Fruit fly (Drosophila melanogaster) whole organism, embryonic: ENCODE data around the gene awd.

ENCODE experiments used
- ATbp ChIP-seq: fragments of 200-800 bp; sonication (Bioruptor generic); optimal IDR thresholded peaks from 2 replicates; lab custom pipeline; 2017; ENCODE audit warnings: missing biosample characterization, mild to moderate bottlenecking, missing genetic modification characterization, missing genetic modification reagents
- Adf1 ChIP-seq: fragments of 200-800 bp; sonication (Bioruptor generic); IDR thresholded peaks from 2 replicates; pipeline ENCODE4 v1.3.6; 2022; ENCODE audit warnings: missing biosample characterization, missing genetic modification characterization
- Atf6 ChIP-seq: fragments of 200-800 bp; sonication (Bioruptor generic); IDR thresholded peaks from 2 replicates; pipeline ENCODE4 v1.3.6; 2022; ENCODE audit warnings: missing biosample characterization, missing genetic modification characterization
- Blimp-1 ChIP-seq: fragments of 200-800 bp; sonication (Bioruptor generic); optimal IDR thresholded peaks from 3 replicates; lab custom pipeline; 2018; ENCODE audit warnings: missing biosample characterization, missing genetic modification characterization, mild to moderate bottlenecking, moderate library complexity, missing genetic modification reagents
- CG10274 ChIP-seq: fragments of 200-800 bp; sonication (Bioruptor generic); optimal IDR thresholded peaks from 3 replicates; lab custom pipeline; 2017; ENCODE audit warnings: missing biosample characterization, mild to moderate bottlenecking, missing genetic modification characterization
- CG1603 ChIP-seq: fragments of 200-800 bp; sonication (Bioruptor generic); optimal IDR thresholded peaks from 2 replicates; lab custom pipeline; 2019; ENCODE audit warnings: missing biosample characterization, mild to moderate bottlenecking, missing genetic modification characterization, moderate library complexity
- CG17361 ChIP-seq: fragments of 200-800 bp; sonication (Bioruptor generic); IDR thresholded peaks from 3 replicates; pipeline ENCODE4 v1.3.6; 2022; ENCODE audit warnings: missing biosample characterization, missing genetic modification characterization
- CG17385 ChIP-seq: fragments of 200-800 bp; sonication (Bioruptor generic); optimal IDR thresholded peaks from 3 replicates; lab custom pipeline; 2018; ENCODE audit warnings: missing biosample characterization, mild to moderate bottlenecking, missing genetic modification characterization
- CG2712 ChIP-seq: fragments of 200-800 bp; optimal IDR thresholded peaks from 3 replicates; lab custom pipeline; 2019; ENCODE audit warnings: missing biosample characterization, mild to moderate bottlenecking, missing genetic modification characterization, moderate library complexity
- CG30403 ChIP-seq: fragments of 200-800 bp; sonication (Bioruptor generic); optimal IDR thresholded peaks from 3 replicates; lab custom pipeline; 2016; ENCODE audit warnings: missing biosample characterization, missing genetic modification characterization
- CG3163 ChIP-seq: fragments of 200-800 bp; sonication (Bioruptor generic); optimal IDR thresholded peaks from 3 replicates; lab custom pipeline; 2016; ENCODE audit warnings: missing biosample characterization, missing genetic modification characterization
- CG3281 ChIP-seq: fragments of 200-800 bp; sonication (Bioruptor generic); optimal IDR thresholded peaks from 3 replicates; lab custom pipeline; 2017; ENCODE audit warnings: missing biosample characterization, mild to moderate bottlenecking, missing genetic modification characterization
- CG6654 ChIP-seq: fragments of 200-800 bp; sonication (Bioruptor generic); optimal IDR thresholded peaks from 2 replicates; lab custom pipeline; 2017; ENCODE audit warnings: missing biosample characterization, mild to moderate bottlenecking, missing genetic modification characterization
- CG7839 ChIP-seq: fragments of 200-800 bp; sonication (Bioruptor generic); optimal IDR thresholded peaks from 3 replicates; lab custom pipeline; 2018; ENCODE audit warnings: missing biosample characterization, mild to moderate bottlenecking, missing genetic modification characterization, moderate library complexity
- CoRest ChIP-seq: fragments of 200-800 bp; sonication (Bioruptor generic); optimal IDR thresholded peaks from 3 replicates; lab custom pipeline; 2018; ENCODE audit warnings: missing biosample characterization, mild to moderate bottlenecking, missing genetic modification characterization, moderate library complexity
- D19B ChIP-seq: fragments of 200-800 bp; sonication (Bioruptor generic); optimal IDR thresholded peaks from 2 replicates; lab custom pipeline; 2017; ENCODE audit warnings: missing biosample characterization, mild to moderate bottlenecking, missing genetic modification characterization
- Mad ChIP-seq: fragments of 200-800 bp; sonication (Bioruptor generic); optimal IDR thresholded peaks from 2 replicates; lab custom pipeline; 2016; ENCODE audit warnings: missing biosample characterization, missing genetic modification characterization
- Med ChIP-seq: fragments of 200-800 bp; sonication (Bioruptor generic); peaks from one replicate; lab custom pipeline; 2016; ENCODE audit warnings: missing biosample characterization, missing genetic modification characterization, mild to moderate bottlenecking, inconsistent platforms, moderate library complexity
- Oli ChIP-seq: fragments of 200-800 bp; sonication (Bioruptor generic); optimal IDR thresholded peaks from 2 replicates; lab custom pipeline; 2018; ENCODE audit warnings: missing biosample characterization, mild to moderate bottlenecking, missing genetic modification characterization, moderate library complexity
- Ptx1 ChIP-seq: fragments of 200-800 bp; sonication (Bioruptor generic); IDR thresholded peaks from 2 replicates; pipeline ENCODE4 v1.3.6; 2022; ENCODE audit warnings: missing biosample characterization, missing genetic modification characterization
- Sox102F ChIP-seq: fragments of 200-800 bp; sonication (Bioruptor generic); optimal IDR thresholded peaks from 2 replicates; lab custom pipeline; 2018; ENCODE audit warnings: missing biosample characterization, mild to moderate bottlenecking, missing genetic modification characterization, moderate library complexity
- Ssrp ChIP-seq: fragments of 200-800 bp; sonication (Bioruptor generic); optimal IDR thresholded peaks from 2 replicates; lab custom pipeline; 2018; ENCODE audit warnings: missing biosample characterization, mild to moderate bottlenecking, missing genetic modification characterization, moderate library complexity
- Taf1 ChIP-seq: fragments of 200-800 bp; sonication (Bioruptor generic); IDR thresholded peaks from 2 replicates; pipeline ENCODE4 v1.3.6; 2022; ENCODE audit warnings: missing biosample characterization, missing genetic modification characterization
- Xbp1 ChIP-seq: fragments of 200-800 bp; sonication (Bioruptor generic); optimal IDR thresholded peaks from 3 replicates; lab custom pipeline; 2016; ENCODE audit warnings: missing biosample characterization, mild to moderate bottlenecking, missing genetic modification characterization
- abd-A ChIP-seq: fragments of 200-800 bp; sonication (Bioruptor generic); optimal IDR thresholded peaks from 3 replicates; lab custom pipeline; 2019; ENCODE audit warnings: missing biosample characterization, mild to moderate bottlenecking, missing genetic modification characterization, moderate library complexity
- bowl ChIP-seq: fragments of 200-800 bp; sonication (Bioruptor generic); IDR thresholded peaks from 2 replicates; pipeline ENCODE4 v1.3.6; 2022; ENCODE audit warnings: missing biosample characterization, missing genetic modification characterization
- bsh ChIP-seq, 2 experiments: fragments of 200-800 bp; sonication (Bioruptor generic); optimal IDR thresholded peaks; 2 replicates each; lab custom pipeline; 2017 to 2018; ENCODE audit warnings: mild to moderate bottlenecking in 2 of 2, missing biosample characterization in 2 of 2, missing genetic modification characterization in 2 of 2, moderate library complexity in 1 of 2
- chinmo ChIP-seq: fragments of 200-800 bp; sonication (Bioruptor generic); IDR thresholded peaks from 4 replicates; pipeline ENCODE4 v1.3.6; 2022; ENCODE audit warnings: missing biosample characterization, missing genetic modification characterization; ENCODE audit not compliant: partially characterized antibody
- ci ChIP-seq: fragments of 200-800 bp; sonication (Bioruptor generic); IDR thresholded peaks from 3 replicates; pipeline ENCODE4 v1.3.6; 2022; ENCODE audit warnings: missing biosample characterization, missing genetic modification characterization
- corto ChIP-seq: fragments of 200-800 bp; sonication (Bioruptor generic); optimal IDR thresholded peaks from 2 replicates; lab custom pipeline; 2016; ENCODE audit warnings: missing biosample characterization, mild to moderate bottlenecking, missing genetic modification characterization, moderate library complexity
- ewg ChIP-seq: fragments of 200-800 bp; sonication (Bioruptor generic); optimal IDR thresholded peaks from 3 replicates; lab custom pipeline; 2017; ENCODE audit warnings: mild to moderate bottlenecking, missing biosample characterization, missing genetic modification reagents, missing genetic modification characterization
- fd102C ChIP-seq: fragments of 200-800 bp; sonication (Bioruptor generic); optimal IDR thresholded peaks from 2 replicates; lab custom pipeline; 2018; ENCODE audit warnings: missing biosample characterization, mild to moderate bottlenecking, missing genetic modification characterization, moderate library complexity
- fd96Cb ChIP-seq: fragments of 200-800 bp; sonication (Bioruptor generic); optimal IDR thresholded peaks from 2 replicates; lab custom pipeline; 2018; ENCODE audit warnings: missing biosample characterization, mild to moderate bottlenecking, missing genetic modification characterization, moderate library complexity
- gem ChIP-seq: fragments of 200-800 bp; sonication (Bioruptor generic); optimal IDR thresholded peaks from 2 replicates; lab custom pipeline; 2019; ENCODE audit warnings: missing biosample characterization, mild to moderate bottlenecking, missing genetic modification characterization, moderate library complexity
- ind ChIP-seq: fragments of 200-800 bp; sonication (Bioruptor generic); optimal IDR thresholded peaks from 3 replicates; lab custom pipeline; 2016; ENCODE audit warnings: missing biosample characterization, missing genetic modification characterization
- jing ChIP-seq: fragments of 200-800 bp; sonication (Bioruptor generic); optimal IDR thresholded peaks from 2 replicates; lab custom pipeline; 2018; ENCODE audit warnings: missing biosample characterization, mild to moderate bottlenecking, missing genetic modification characterization
- jumu ChIP-seq: fragments of 200-800 bp; sonication (Bioruptor generic); optimal IDR thresholded peaks from 3 replicates; lab custom pipeline; 2016; ENCODE audit warnings: missing biosample characterization, missing genetic modification characterization
- ken ChIP-seq: fragments of 200-800 bp; sonication (Bioruptor generic); IDR thresholded peaks from 3 replicates; pipeline ENCODE4 v1.3.6; 2022; ENCODE audit warnings: missing biosample characterization, missing genetic modification characterization
- knrl ChIP-seq: fragments of 200-800 bp; sonication (Bioruptor generic); IDR thresholded peaks from 3 replicates; pipeline ENCODE4 v1.3.6; 2022; ENCODE audit warnings: missing biosample characterization, missing genetic modification characterization; ENCODE audit not compliant: partially characterized antibody
- nom ChIP-seq: fragments of 200-800 bp; sonication (Bioruptor generic); optimal IDR thresholded peaks from 2 replicates; lab custom pipeline; 2017; ENCODE audit warnings: missing biosample characterization, missing genetic modification characterization, mild to moderate bottlenecking, moderate library complexity, missing genetic modification reagents
- phol ChIP-seq: fragments of 200-800 bp; sonication (Bioruptor generic); optimal IDR thresholded peaks from 3 replicates; lab custom pipeline; 2018; ENCODE audit warnings: missing biosample characterization, mild to moderate bottlenecking, missing genetic modification characterization, moderate library complexity
- prd ChIP-seq, 3 experiments: fragments of >200 bp in 2 of 3; fragments of 200-800 bp in 1 of 3; sonication (Bioruptor generic) in 1 of 3; optimal IDR thresholded peaks in 2 of 3; IDR thresholded peaks in 1 of 3; 2 replicates in 2 of 3; 3 replicates in 1 of 3; pipeline versions ENCODE4 v1.3.6 to Lab custom; 2017 to 2022; ENCODE audit warnings: missing biosample characterization in 1 of 3, missing genetic modification characterization in 1 of 3
- vvl ChIP-seq: fragments of 200-800 bp; sonication (Bioruptor generic); IDR thresholded peaks from 2 replicates; pipeline ENCODE4 v1.3.6; 2022; ENCODE audit warnings: missing biosample characterization, missing genetic modification characterization
- wdn ChIP-seq: fragments of 200-800 bp; sonication (Bioruptor generic); IDR thresholded peaks from 2 replicates; pipeline ENCODE4 v1.3.6; 2022; ENCODE audit warnings: missing biosample characterization, missing genetic modification characterization
- zen2 ChIP-seq: fragments of 200-800 bp; sonication (Bioruptor generic); IDR thresholded peaks from 3 replicates; pipeline ENCODE4 v1.3.6; 2022; ENCODE audit warnings: missing biosample characterization, missing genetic modification characterization; ENCODE audit not compliant: partially characterized antibody

The awd gene

dm6 chr3R:31719497-31719896, 26.4 kb downstream of the awd start (continued):
- TF ChIP-seq jumu (GFP tag; lab: Kevin White, UChicago): no peak
- TF ChIP-seq CG3163 (GFP tag; lab: Kevin White, UChicago): no peak
- TF ChIP-seq CG17385 (GFP tag; lab: Kevin White, UChicago): no peak
- no peak for TF ChIP-seq bowl (GFP tag; lab: Robert Waterston, UW)

dm6 chr3R:31718967-31719366, 26.9 kb downstream of the awd start:
- TF ChIP-seq nom (GFP tag; lab: Kevin White, UChicago) (peak; percentile 54), ewg (GFP tag; lab: Kevin White, UChicago) (no peak)

- TF ChIP-seq Oli (tag; lab: Kevin White, UChicago) (peak; percentile 15), Ssrp (tag; lab: Kevin White, UChicago) (peak; percentile 10), Blimp-1 (GFP tag; lab: Kevin White, UChicago) (peak; percentile 28), Xbp1 (GFP tag; lab: Kevin White, UChicago) (peak; percentile 18), abd-A (tag; lab: Kevin White, UChicago) (no peak), fd96Cb (tag; lab: Kevin White, UChicago) (peak; percentile 24), corto (GFP tag; lab: Kevin White, UChicago) (no peak), chinmo (GFP tag; lab: Robert Waterston, UW) (no peak), CG6654 (GFP tag; lab: Kevin White, UChicago) (peak; percentile 6), bsh (GFP tag; optimal IDR thresholded peaks at IDR 0.05; lab: Kevin White, UChicago) (peak in 1 of 2 experiments; percentile 23), Sox102F (peak; percentile 26), gem (tag; lab: Kevin White, UChicago) (peak; percentile 38), fd102C (GFP tag; lab: Kevin White, UChicago) (no peak), vvl (no peak), ewg (GFP tag; lab: Kevin White, UChicago) (peak; percentile 2), D19B (GFP tag; lab: Kevin White, UChicago) (peak; percentile 76), Taf1 (GFP tag; lab: Robert Waterston, UW) (no peak), zen2 (GFP tag; lab: Robert Waterston, UW) (no peak), prd (optimal IDR thresholded peaks at IDR 0.05; lab: Kevin White, UChicago) (no peak), prd (GFP tag; IDR thresholded peaks at IDR 0.05; lab: Robert Waterston, UW) (peak; percentile 35; the same call in 1 of the 3 replicates), jing (GFP tag; lab: Kevin White, UChicago) (no peak), CG17361 (GFP tag; lab: Robert Waterston, UW) (0 out of 3 replicates have a peak, but pooled peaks have one; percentile 25), CoRest (tag; lab: Kevin White, UChicago) (peak; percentile 10), CG3281 (peak; percentile 34), Atf6 (GFP tag; lab: Robert Waterston, UW) (no peak), CG7839 (tag; lab: Kevin White, UChicago) (peak; percentile 1), CG30403 (GFP tag; lab: Kevin White, UChicago) (peak; percentile 18), ind (GFP tag; lab: Kevin White, UChicago) (peak; percentile 29), phol (peak; percentile 41), Adf1 (GFP tag; lab: Robert Waterston, UW) (peak; percentile 46; the same call in 1 of the 2 replicates), ci (peak; percentile 31; the same call in 1 of the 3 replicates), Mad (GFP tag; lab: Kevin White, UChicago) (no peak), CG1603 (tag; lab: Kevin White, UChicago) (peak; percentile 8), ken (GFP tag; lab: Robert Waterston, UW) (no peak), CG10274 (GFP tag; lab: Kevin White, UChicago) (no peak), Ptx1 (peak; percentile 11; the same call in 1 of the 2 replicates), wdn (GFP tag; lab: Robert Waterston, UW) (no peak), ATbp (GFP tag; lab: Kevin White, UChicago) (peak; percentile 40), CG2712 (tag; lab: Kevin White, UChicago) (peak; percentile 21), Med (GFP tag; lab: Kevin White, UChicago) (peak; percentile 9), knrl (no peak)
Measured at dm6 chr3R:31718168-31718565, 27.7 kb downstream of the awd start.
